Worm (Caenorhabditis elegans) whole organism, late embryonic: ENCODE data around the gene nlp-41.

Experiments
- ceh-31 ChIP-seq: sonication (generic microtip); optimal IDR thresholded peaks from 2 replicates; lab custom pipeline; 2016; ENCODE audit warnings: missing genetic modification characterization, missing compliant biosample characterization
- ceh-6 ChIP-seq: fragments of 200-800 bp; sonication (Bioruptor generic); optimal IDR thresholded peaks from 2 replicates; lab custom pipeline; 2018; ENCODE audit warnings: mild to moderate bottlenecking, missing genetic modification characterization, missing compliant biosample characterization
- elt-2 ChIP-seq: sonication (generic microtip); optimal IDR thresholded peaks from 2 replicates; lab custom pipeline; 2016; ENCODE audit warnings: missing genetic modification reagents, missing genetic modification characterization, missing compliant biosample characterization
- hlh-30 ChIP-seq: sonication (generic microtip); optimal IDR thresholded peaks from 2 replicates; lab custom pipeline; 2017; ENCODE audit warnings: antibody characterized with exemption, missing genetic modification characterization, missing compliant biosample characterization; ENCODE audit not compliant: insufficient read depth

Gene nlp-41

ce11 chrII:14599933-14600630 lies 49.4 kb downstream of the nlp-41 start:
- peak; percentile 25 for TF ChIP-seq elt-2 (tag; lab: Kevin White, UChicago)
- no peak for TF ChIP-seq ceh-31 (tag; lab: Kevin White, UChicago)

DNA sequence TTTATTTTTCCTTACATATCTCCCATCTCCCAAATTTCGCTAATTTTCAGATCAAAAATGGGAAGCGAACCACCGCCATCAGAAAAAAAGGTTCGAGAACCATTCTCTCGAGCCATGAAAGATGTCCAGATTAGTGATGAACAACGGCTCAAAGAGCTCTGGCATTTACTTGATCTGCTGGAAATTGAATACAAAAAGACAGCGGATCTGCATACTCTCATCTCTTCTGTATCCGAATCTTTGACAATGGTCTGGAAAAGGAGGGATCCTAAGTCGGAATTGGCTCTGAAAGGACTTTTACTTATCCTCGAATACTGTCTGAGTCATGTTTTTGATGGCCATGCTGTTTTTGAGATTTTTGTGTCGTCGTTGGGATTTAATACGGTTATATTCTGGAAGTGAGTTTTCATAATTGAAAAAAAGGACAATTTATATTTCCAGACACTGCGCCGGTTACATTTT lies 50.2 kb downstream of the nlp-41 start, which contains the start of gene tps-2:
TSS of gene tps-2 (plus strand) at position 51 of the 462 bp plus-strand sequence.
- no peak for TF ChIP-seq hlh-30
- no peak for TF ChIP-seq ceh-6 (GFP tag; lab: Kevin White, UChicago)
